Worm (Caenorhabditis elegans): ENCODE data around the gene lon-3.

lon-3 gene

DNA sequence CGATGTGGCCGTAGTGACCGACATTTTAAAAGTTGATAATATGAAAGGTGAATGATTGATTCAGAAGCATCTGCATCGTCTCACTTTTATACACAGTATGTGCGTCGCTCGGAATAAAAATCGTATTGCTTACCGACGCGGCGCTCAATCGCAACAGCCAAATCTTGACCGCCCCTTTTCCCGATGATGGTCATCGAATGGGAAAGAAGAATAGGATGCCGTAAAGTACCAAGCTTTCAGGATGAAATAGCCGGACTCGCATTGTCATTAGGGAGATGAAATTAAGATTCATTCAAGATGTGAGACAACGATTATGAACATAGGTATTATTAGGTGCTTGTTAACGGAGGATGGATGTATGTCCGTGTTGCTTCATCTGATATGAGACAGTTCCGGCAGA is at the start of gene lon-3:
Gene lon-3, minus strand, starts transcription at position 101 of the 400 bp plus-strand sequence.
- TF ChIP-seq cog-1 (tag; optimal IDR thresholded peaks at IDR 0.05) (no peak), flt-1 (GFP tag; IDR thresholded peaks at IDR 0.05) (no peak), med-1 (GFP tag; optimal IDR thresholded peaks at IDR 0.05; ENCODE audit: insufficient read depth) (no peak), klf-2 (GFP tag; conservative IDR thresholded peaks at IDR 0.05) (no peak)

DNA sequence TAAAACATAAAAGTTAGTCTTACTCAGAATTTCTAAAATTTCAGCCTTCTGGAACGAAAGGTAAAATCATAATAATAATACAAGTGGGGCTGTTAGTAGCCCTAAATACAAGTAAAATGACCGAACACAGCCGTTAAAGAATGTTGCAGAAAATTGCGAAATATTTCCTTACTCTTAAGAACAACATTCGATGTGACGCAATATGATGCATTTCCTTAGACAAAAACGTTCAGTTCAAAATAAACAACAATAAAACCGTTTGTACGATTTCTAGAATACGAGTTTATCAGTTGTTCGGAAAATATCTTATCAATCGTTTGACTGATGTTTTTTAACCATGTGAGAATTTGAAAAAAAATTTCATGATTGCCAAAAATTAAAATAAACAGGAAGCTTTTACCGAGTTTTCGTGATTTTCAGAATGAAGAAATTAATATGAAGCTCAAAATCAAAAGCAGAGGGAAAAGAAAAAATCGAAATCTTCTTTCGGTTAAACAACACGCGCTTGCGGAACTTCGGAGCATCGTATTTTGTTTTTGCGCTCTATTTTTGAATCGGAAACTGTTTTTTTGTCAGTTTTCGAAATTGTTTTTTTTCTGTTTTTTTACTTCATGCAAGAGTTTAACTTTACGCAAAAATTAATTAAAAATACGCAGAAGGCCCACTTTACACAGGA is 47.5 kb upstream of the lon-3 start:
- TF ChIP-seq tab-1 (GFP tag; IDR thresholded peaks at IDR 0.05) (no peak), ztf-23 (GFP tag; IDR thresholded peaks at IDR 0.05) (no peak), klf-2 (GFP tag; conservative IDR thresholded peaks at IDR 0.05) (no peak), T22C8.4 (GFP tag; IDR thresholded peaks at IDR 0.05) (no peak), med-1 (GFP tag; optimal IDR thresholded peaks at IDR 0.05; ENCODE audit: insufficient read depth) (no peak), flt-1 (GFP tag; IDR thresholded peaks at IDR 0.05) (no peak), ref-1 (GFP tag; conservative IDR thresholded peaks at IDR 0.05) (no peak), cog-1 (tag; optimal IDR thresholded peaks at IDR 0.05) (no peak)

DNA sequence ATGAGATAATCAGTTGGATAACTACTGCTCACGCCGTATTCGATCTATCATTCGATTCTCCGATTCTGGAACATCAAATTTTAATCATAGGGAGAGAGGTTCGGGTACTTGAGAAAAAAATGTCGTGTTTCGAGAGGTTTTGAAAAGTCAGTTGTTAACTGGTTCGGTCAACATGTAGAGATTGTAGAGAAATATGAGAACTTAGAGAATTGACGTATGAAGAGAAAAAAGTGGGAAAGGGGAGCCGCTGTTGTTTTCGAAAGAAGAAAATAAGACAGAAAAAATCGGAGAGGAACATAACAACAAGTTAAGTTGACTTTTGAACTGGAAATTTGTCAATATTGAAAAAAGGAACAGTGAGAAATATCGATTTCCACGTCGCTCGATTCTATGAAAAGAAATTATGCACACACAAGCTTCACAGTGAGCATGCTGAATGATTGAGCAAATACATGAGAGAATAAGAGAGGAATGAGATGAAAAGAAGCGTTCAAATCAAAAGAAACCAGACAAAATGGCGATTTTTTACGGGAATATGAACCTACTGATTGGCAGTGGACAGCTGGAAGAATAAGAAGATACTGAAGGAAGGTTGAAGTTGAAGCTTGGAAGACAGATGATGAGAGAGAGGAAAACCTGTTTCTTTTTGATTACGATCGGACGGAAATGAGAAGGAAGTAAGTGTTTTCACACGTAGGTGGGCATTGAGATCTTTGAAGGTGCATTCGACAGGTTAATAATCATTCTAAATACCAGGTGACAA is 46.7 kb upstream of the lon-3 start, which contains the start of the genes T04H1.13, slfl-5 and rad-50:
Gene T04H1.13, minus strand, starts transcription at position 51 of the 763 bp plus-strand sequence.
Gene slfl-5, minus strand, starts transcription at position 65 of the 763 bp plus-strand sequence.
Gene rad-50, plus strand, starts transcription at position 667 of the 763 bp plus-strand sequence.
- TF ChIP-seq ztf-29 (GFP tag; IDR thresholded peaks at IDR 0.05) (no peak), ref-1 (GFP tag; conservative IDR thresholded peaks at IDR 0.05) (no peak), ztf-23 (GFP tag; IDR thresholded peaks at IDR 0.05) (no peak), med-1 (GFP tag; optimal IDR thresholded peaks at IDR 0.05; ENCODE audit: insufficient read depth) (no peak), tab-1 (GFP tag; IDR thresholded peaks at IDR 0.05) (no peak), T22C8.4 (GFP tag; IDR thresholded peaks at IDR 0.05) (no peak), klf-2 (GFP tag; conservative IDR thresholded peaks at IDR 0.05) (no peak), flt-1 (GFP tag; IDR thresholded peaks at IDR 0.05) (no peak), cog-1 (tag; optimal IDR thresholded peaks at IDR 0.05) (no peak)

DNA sequence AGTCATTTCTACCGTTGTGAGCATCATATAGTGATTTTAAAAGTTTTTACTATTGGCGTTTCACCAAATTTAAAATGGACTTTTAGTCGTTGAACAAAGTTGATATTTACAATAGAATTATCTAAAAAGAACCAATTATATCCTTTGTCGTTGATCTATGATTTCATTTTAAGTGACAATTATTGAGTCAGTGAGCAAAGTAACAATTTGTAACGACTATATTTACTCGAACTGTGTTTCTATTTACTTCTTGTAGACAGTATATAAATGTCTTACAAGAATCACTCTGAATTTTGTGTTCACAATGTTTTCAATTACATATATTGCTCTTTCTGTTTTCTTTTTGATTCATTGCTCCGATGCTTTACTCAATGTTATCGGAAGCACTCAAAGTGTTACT is 42.7 kb upstream of the lon-3 start, which contains the start of gene ttr-22:
Gene ttr-22, plus strand, starts transcription at position 301 of the 400 bp plus-strand sequence.
- TF ChIP-seq ref-1 (GFP tag; conservative IDR thresholded peaks at IDR 0.05) = no peak
- no peak for TF ChIP-seq flt-1 (GFP tag; IDR thresholded peaks at IDR 0.05)
- no peak for TF ChIP-seq ztf-29 (GFP tag; IDR thresholded peaks at IDR 0.05)
- TF ChIP-seq med-1 (GFP tag; optimal IDR thresholded peaks at IDR 0.05; ENCODE audit: insufficient read depth) = no peak
- TF ChIP-seq tab-1 (GFP tag; IDR thresholded peaks at IDR 0.05) = no peak
- no peak for TF ChIP-seq ztf-23 (GFP tag; IDR thresholded peaks at IDR 0.05)
- TF ChIP-seq klf-2 (GFP tag; conservative IDR thresholded peaks at IDR 0.05) = no peak
- no peak for TF ChIP-seq T22C8.4 (GFP tag; IDR thresholded peaks at IDR 0.05)
- no peak for TF ChIP-seq cog-1 (tag; optimal IDR thresholded peaks at IDR 0.05)

DNA sequence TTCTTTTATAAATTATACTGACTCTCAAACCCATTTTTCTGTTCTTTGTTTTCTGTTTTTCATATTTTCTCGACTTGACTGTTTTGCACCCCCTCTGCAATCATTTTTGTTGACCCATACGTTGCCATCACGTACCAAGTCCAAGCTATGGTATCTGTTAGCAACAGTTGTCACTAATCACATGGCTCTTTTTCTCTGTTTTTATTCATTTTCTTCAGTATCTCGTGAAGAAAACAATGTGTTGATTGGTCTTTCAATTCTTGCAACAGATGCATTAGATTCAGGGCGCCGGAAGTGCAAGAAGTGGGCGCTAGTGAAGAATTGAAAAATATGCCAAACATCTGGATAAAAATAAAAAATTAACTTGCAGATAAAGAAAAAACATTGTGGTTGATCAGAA is 37.1 kb upstream of the lon-3 start:
- TF ChIP-seq klf-2 (GFP tag; conservative IDR thresholded peaks at IDR 0.05) (no peak), tab-1 (GFP tag; IDR thresholded peaks at IDR 0.05) (no peak), T22C8.4 (GFP tag; IDR thresholded peaks at IDR 0.05) (no peak), ztf-23 (GFP tag; IDR thresholded peaks at IDR 0.05) (no peak), cog-1 (tag; optimal IDR thresholded peaks at IDR 0.05) (no peak), med-1 (GFP tag; optimal IDR thresholded peaks at IDR 0.05; ENCODE audit: insufficient read depth) (no peak), ztf-29 (GFP tag; IDR thresholded peaks at IDR 0.05) (no peak), flt-1 (GFP tag; IDR thresholded peaks at IDR 0.05) (no peak), ref-1 (GFP tag; conservative IDR thresholded peaks at IDR 0.05) (no peak)

DNA sequence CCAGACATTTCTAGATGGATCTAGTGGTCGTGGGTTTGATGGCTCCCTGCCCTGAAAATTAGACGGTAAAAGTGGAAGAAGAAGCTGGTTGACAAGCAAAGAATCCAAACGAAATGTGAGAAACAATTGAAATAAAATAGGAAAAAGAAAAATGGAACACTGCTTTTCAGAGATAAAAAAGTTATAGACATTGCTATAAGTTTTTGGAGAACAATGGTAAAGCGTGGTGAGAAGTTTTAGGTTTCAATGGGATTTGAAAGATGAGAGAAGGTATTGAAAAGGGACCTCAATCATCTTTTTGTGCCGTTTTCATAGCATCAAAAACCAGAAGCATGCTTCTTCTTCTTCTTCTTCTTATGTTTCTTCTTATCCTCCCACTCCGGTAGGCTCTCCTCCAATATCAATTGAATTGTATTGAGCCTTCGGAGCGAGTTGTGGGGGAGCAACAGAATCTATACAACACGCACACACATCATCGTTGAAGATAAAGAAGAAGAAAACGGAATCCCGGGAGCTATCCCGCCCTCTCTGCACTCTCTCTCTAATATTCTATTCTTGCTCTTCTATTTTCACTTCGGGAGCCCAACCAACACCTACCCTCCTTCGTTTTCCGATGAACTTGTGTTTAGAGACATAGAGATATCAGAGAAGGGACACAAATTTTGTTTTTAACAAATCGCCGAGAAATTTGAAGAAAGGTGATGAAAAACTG is 36.0 kb upstream of the lon-3 start, which contains the start of gene myo-3:
Gene myo-3, minus strand, starts transcription at position 51 of the 712 bp plus-strand sequence.
- TF ChIP-seq ref-1 (GFP tag; conservative IDR thresholded peaks at IDR 0.05) (no peak), cog-1 (tag; optimal IDR thresholded peaks at IDR 0.05) (no peak), ztf-29 (GFP tag; IDR thresholded peaks at IDR 0.05) (no peak), T22C8.4 (GFP tag; IDR thresholded peaks at IDR 0.05) (no peak)

DNA sequence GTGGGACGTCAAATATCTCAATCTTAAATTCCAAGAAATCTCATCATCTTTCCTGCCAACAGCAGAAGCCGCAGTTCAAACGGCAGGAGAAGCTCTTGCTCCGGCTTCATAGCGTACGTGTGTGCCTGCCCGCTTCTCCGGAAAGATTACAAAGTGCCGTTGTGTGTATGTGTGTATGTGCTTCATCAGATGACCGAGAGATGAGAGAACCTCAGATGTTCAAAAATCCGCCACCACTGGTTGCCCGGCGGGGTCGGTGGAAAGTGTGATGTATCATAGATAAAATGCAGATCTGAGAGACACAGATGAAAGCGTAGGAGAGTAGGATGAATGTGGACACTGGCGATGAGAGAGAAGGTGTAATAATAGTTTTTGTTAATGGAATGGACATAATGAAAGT is 35.0 kb upstream of the lon-3 start:
- TF ChIP-seq klf-2 (GFP tag; conservative IDR thresholded peaks at IDR 0.05) (no peak), cog-1 (tag; optimal IDR thresholded peaks at IDR 0.05) (no peak), ref-1 (GFP tag; conservative IDR thresholded peaks at IDR 0.05) (no peak), flt-1 (GFP tag; IDR thresholded peaks at IDR 0.05) (no peak), ztf-23 (GFP tag; IDR thresholded peaks at IDR 0.05) (no peak), med-1 (GFP tag; optimal IDR thresholded peaks at IDR 0.05; ENCODE audit: insufficient read depth) (no peak), ztf-29 (GFP tag; IDR thresholded peaks at IDR 0.05) (no peak), T22C8.4 (GFP tag; IDR thresholded peaks at IDR 0.05) (no peak), tab-1 (GFP tag; IDR thresholded peaks at IDR 0.05) (no peak)

DNA sequence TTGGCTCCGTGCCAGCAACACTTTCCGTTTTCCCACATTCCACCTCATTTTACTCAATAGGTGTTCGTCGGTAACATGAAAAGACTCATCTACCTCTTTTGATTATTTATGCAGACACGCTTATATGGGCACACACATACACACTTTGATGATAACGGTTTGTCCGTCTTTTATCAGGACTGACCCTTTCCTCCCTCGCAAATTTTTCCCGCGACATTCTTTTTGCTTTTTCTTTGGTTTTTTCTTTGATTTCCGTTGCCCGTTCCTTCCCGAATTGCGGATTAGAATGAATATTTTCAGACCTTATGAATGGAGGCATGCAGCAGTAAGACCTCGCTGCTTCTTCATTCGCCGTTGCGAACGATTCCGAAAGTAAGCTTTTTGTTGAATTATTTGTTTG is 14.6 kb upstream of the lon-3 start, which contains the start of gene vab-8:
Gene vab-8, plus strand, starts transcription at position 301 of the 400 bp plus-strand sequence.
- no peak for TF ChIP-seq T22C8.4 (GFP tag; IDR thresholded peaks at IDR 0.05)
- TF ChIP-seq ref-1 (GFP tag; conservative IDR thresholded peaks at IDR 0.05) = no peak

DNA sequence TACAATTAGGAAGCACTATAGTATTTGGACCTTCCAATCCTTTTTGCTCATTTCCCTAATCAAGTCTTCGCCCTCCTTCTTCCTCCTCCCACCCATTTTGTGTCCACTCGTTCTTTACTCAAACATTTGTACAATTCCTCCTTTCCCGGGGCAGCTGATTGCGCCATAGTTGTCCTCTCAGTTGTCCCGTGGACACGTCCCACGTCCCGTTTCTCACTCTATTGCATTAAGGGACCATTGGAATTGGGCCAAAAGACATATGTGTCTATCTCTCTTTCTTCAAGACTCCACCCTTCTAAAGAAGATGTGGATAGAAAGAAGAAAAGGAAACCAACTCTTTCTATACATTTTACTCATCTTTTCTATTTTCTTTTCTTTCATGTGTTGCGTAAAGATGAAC is 12.6 kb upstream of the lon-3 start:
- TF ChIP-seq ztf-29 (GFP tag; IDR thresholded peaks at IDR 0.05) = no peak
- no peak for TF ChIP-seq cog-1 (tag; optimal IDR thresholded peaks at IDR 0.05)
- no peak for TF ChIP-seq ztf-23 (GFP tag; IDR thresholded peaks at IDR 0.05)
- TF ChIP-seq T22C8.4 (GFP tag; IDR thresholded peaks at IDR 0.05) = no peak
- TF ChIP-seq med-1 (GFP tag; optimal IDR thresholded peaks at IDR 0.05; ENCODE audit: insufficient read depth) = no peak
- no peak for TF ChIP-seq tab-1 (GFP tag; IDR thresholded peaks at IDR 0.05)
- no peak for TF ChIP-seq klf-2 (GFP tag; conservative IDR thresholded peaks at IDR 0.05)
- TF ChIP-seq ref-1 (GFP tag; conservative IDR thresholded peaks at IDR 0.05) = no peak
- TF ChIP-seq flt-1 (GFP tag; IDR thresholded peaks at IDR 0.05) = no peak

Measured in whole organism, midembryonic.